Worm (Caenorhabditis elegans) whole organism, L4/young adult: ENCODE results near the gene gcl-1.

Experiments
- W03F9.2 ChIP-seq: fragments of 150-350 bp; optimal IDR thresholded peaks from 2 replicates; lab custom pipeline; 2014; ENCODE audit warnings: missing biosample characterization, missing genetic modification characterization
- dao-5 ChIP-seq: sonication (generic microtip); optimal IDR thresholded peaks from 2 replicates; lab custom pipeline; 2016; ENCODE audit warnings: missing genotype, missing genetic modification characterization, moderate library complexity, missing compliant biosample characterization
- him-1 ChIP-seq: sonication (generic microtip); optimal IDR thresholded peaks from 2 replicates; lab custom pipeline; 2016; ENCODE audit warnings: missing genotype, missing genetic modification reagents, missing genetic modification characterization, missing compliant biosample characterization

- TF ChIP-seq him-1 (tag; lab: Kevin White, UChicago) = no peak
- no peak for TF ChIP-seq dao-5 (tag; lab: Kevin White, UChicago)
- no peak for TF ChIP-seq W03F9.2 (tag; lab: Kevin White, UChicago)
Observed at ce11 chrIV:13450740-13451139, 38.0 kb upstream of the gcl-1 start.
